Worm (Caenorhabditis elegans): ENCODE data around the gene H05C05.1.

- TF ChIP-seq hmg-4 (GFP tag; optimal IDR thresholded peaks at IDR 0.05) (no peak), sea-1 (GFP tag; conservative IDR thresholded peaks at IDR 0.05) (no peak), B0310.2 (tag; optimal IDR thresholded peaks at IDR 0.05) (no peak)
These were observed 333 bp downstream of the H05C05.1 start for ce11 chrIII:2947251-2947650.
